Fruit fly (Drosophila melanogaster): ENCODE results near the gene CG14252.
A peak's percentile ranks its signal among the peaks of the same experiment; 100 is the strongest.

- TF ChIP-seq bab1 (GFP tag; optimal IDR thresholded peaks at IDR 0.05) (no peak), CG33017 (tag; optimal IDR thresholded peaks at IDR 0.05) (no peak), CG7101 (tag; optimal IDR thresholded peaks at IDR 0.05) (peak; percentile 7), CG7045 (GFP tag; optimal IDR thresholded peaks at IDR 0.05) (peak; percentile 21), kay (GFP tag; ENCODE audit: borderline replicate concordance) (no peak), cnc (optimal IDR thresholded peaks at IDR 0.05) (no peak)
Observed at dm6 chr3R:26989802-26990509, 44.6 kb downstream of the CG14252 start, which contains the start of gene CG31076.

All from whole organism, adult.